Worm (Caenorhabditis elegans): Measurements from ENCODE around the gene bath-21.
"Not testable (repeated sequence)": the region's sequence is repeated elsewhere in the genome, so short reads cannot be mapped to it uniquely, and the experiment has no call there.

The bath-21 gene

DNA sequence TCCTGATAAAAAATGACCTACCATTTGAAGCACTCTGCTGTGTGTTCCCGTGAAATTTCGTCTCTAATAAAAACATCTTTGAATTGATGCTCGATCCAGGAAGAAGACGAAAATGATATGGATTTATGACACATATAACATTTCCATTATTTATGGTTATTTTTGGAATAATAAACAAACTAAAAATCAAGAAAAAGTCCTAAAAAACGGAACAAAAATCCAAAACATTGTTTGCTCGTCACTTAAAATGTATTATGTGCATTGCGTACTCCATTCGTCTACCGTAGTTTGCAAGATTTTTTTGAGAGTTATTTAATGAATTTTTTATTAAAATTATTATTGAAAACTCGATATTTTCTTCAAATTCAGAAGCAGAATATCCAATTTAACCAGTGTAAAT is 16.0 kb upstream of the bath-21 start, which contains the start of gene bath-20:
bath-20 (minus strand) TSS at position 101 of the 400 bp plus-strand sequence.
- TF ChIP-seq tab-1 (GFP tag; IDR thresholded peaks at IDR 0.05) = no peak
- no peak for TF ChIP-seq ztf-29 (GFP tag; IDR thresholded peaks at IDR 0.05)
- no peak for TF ChIP-seq klf-2 (GFP tag; conservative IDR thresholded peaks at IDR 0.05)
- no peak for TF ChIP-seq ref-1 (GFP tag; conservative IDR thresholded peaks at IDR 0.05)
- TF ChIP-seq flt-1 (GFP tag; IDR thresholded peaks at IDR 0.05) = no peak
- no peak for TF ChIP-seq ztf-23 (GFP tag; IDR thresholded peaks at IDR 0.05)
- TF ChIP-seq cog-1 (tag; optimal IDR thresholded peaks at IDR 0.05) = no peak
- TF ChIP-seq med-1 (GFP tag; optimal IDR thresholded peaks at IDR 0.05; ENCODE audit: insufficient read depth) = no peak
- TF ChIP-seq T22C8.4 (GFP tag; IDR thresholded peaks at IDR 0.05) = no peak

DNA sequence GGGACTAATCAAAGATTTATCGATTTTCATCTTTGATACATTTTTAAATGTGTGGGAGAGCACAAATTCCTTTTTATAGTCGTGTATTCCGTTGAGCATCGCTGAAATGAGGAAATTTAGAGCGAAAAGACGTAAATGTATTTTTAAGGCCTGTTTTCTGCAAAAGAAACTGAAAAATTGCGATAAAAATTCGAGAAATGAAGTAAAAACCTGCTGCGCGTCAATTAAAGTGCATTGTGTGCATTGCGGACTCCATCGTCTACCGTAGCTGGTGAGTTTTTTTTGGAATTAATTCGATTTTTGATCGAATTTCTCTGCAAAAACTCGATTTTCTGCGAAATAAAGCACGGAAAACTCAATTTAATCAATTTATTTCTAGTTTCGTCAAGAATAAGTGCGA is 12.9 kb upstream of the bath-21 start, which contains the start of gene bath-19:
bath-19 (minus strand) TSS at position 101 of the 400 bp plus-strand sequence.
- TF ChIP-seq med-1 (GFP tag; optimal IDR thresholded peaks at IDR 0.05; ENCODE audit: insufficient read depth) (no peak), ref-1 (GFP tag; conservative IDR thresholded peaks at IDR 0.05) (no peak), ztf-29 (GFP tag; IDR thresholded peaks at IDR 0.05) (no peak), cog-1 (tag; optimal IDR thresholded peaks at IDR 0.05) (no peak), klf-2 (GFP tag; conservative IDR thresholded peaks at IDR 0.05) (no peak), flt-1 (GFP tag; IDR thresholded peaks at IDR 0.05) (no peak), ztf-23 (GFP tag; IDR thresholded peaks at IDR 0.05) (no peak), tab-1 (GFP tag; IDR thresholded peaks at IDR 0.05) (no peak), T22C8.4 (GFP tag; IDR thresholded peaks at IDR 0.05) (no peak)

DNA sequence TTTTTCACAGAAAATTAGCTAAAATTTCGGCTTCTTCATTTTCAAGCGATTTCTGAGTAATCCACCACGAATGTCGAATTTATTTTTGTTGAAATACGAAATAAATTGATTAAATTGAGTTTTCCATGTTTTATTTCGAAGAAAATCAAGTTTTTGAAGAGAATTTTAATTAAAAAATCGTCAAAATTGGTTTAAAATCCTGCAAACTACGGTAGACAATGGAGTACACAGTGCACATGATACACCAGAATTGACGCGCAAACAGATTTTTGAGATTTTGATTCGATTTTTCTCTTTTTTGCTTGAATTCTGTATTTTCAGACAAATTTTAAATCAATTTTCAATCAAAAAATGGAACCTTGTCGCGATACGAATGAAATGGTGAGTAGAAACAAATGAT is 6.9 kb upstream of the bath-21 start, which contains the start of gene F59H6.14:
F59H6.14 (plus strand) TSS at position 301 of the 400 bp plus-strand sequence.
- TF ChIP-seq ztf-29 (GFP tag; IDR thresholded peaks at IDR 0.05) (no peak), cog-1 (tag; optimal IDR thresholded peaks at IDR 0.05) (no peak), flt-1 (GFP tag; IDR thresholded peaks at IDR 0.05) (no peak), med-1 (GFP tag; optimal IDR thresholded peaks at IDR 0.05; ENCODE audit: insufficient read depth) (no peak), tab-1 (GFP tag; IDR thresholded peaks at IDR 0.05) (no peak)

DNA sequence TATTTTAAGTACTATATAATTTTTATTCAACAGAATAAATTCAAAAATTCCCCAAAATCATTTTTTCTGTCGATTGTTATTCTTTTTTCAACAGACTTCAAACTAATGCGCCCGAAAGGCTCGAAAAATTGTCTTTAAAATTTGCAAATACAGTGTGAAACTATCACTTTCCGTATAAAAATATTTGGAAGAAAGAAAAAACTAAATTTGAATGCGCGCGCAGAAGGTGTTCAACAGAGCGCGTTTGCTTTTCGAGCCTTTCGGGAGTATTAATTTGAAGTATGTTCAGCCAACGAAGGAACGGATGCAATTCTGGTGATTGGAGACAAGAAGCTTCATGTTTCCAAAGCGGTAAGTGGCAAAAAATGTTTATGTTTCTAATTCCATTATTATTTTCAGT is 5.9 kb upstream of the bath-21 start, which contains the start of gene btb-4:
btb-4 (plus strand) TSS at position 35 of the 400 bp plus-strand sequence.
- TF ChIP-seq T22C8.4 (GFP tag; IDR thresholded peaks at IDR 0.05); med-1 (GFP tag; optimal IDR thresholded peaks at IDR 0.05; ENCODE audit: insufficient read depth); ztf-29 (GFP tag; IDR thresholded peaks at IDR 0.05): not testable (repeated sequence)

DNA sequence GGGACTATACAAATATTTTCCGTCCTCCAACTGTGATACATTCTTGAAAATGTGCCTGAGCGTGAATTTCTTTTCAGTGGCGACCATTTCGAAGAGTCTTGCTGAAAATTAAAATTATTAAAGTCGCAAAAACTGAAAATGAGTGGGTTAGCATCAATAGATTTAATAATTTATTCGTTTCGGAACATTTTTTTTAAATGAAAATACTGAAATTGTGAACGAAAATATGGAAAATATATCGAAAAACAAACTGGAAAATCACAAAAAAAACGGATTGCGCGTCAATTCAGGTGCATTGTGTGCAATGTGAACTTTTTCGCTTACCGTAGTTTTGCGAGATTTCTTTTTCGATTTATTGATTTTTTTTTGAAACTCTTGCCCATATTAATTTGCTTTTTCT is 5.4 kb upstream of the bath-21 start, which contains the start of gene bath-5:
bath-5 (minus strand) TSS at position 101 of the 400 bp plus-strand sequence.
- TF ChIP-seq ref-1 (GFP tag; conservative IDR thresholded peaks at IDR 0.05) (no peak), ztf-29 (GFP tag; IDR thresholded peaks at IDR 0.05) (no peak), tab-1 (GFP tag; IDR thresholded peaks at IDR 0.05) (no peak), klf-2 (GFP tag; conservative IDR thresholded peaks at IDR 0.05) (no peak), med-1 (GFP tag; optimal IDR thresholded peaks at IDR 0.05; ENCODE audit: insufficient read depth) (no peak), T22C8.4 (GFP tag; IDR thresholded peaks at IDR 0.05) (no peak), ztf-23 (GFP tag; IDR thresholded peaks at IDR 0.05) (no peak), cog-1 (tag; optimal IDR thresholded peaks at IDR 0.05) (no peak), flt-1 (GFP tag; IDR thresholded peaks at IDR 0.05) (no peak)

- TF ChIP-seq klf-2 (GFP tag; conservative IDR thresholded peaks at IDR 0.05) (no peak), flt-1 (GFP tag; IDR thresholded peaks at IDR 0.05) (no peak), ref-1 (GFP tag; conservative IDR thresholded peaks at IDR 0.05) (no peak), ztf-23 (GFP tag; IDR thresholded peaks at IDR 0.05) (no peak), T22C8.4 (GFP tag; IDR thresholded peaks at IDR 0.05) (no peak), med-1 (GFP tag; optimal IDR thresholded peaks at IDR 0.05; ENCODE audit: insufficient read depth) (no peak), cog-1 (tag; optimal IDR thresholded peaks at IDR 0.05) (no peak), ztf-29 (GFP tag; IDR thresholded peaks at IDR 0.05) (no peak), tab-1 (GFP tag; IDR thresholded peaks at IDR 0.05) (no peak)
Observed at ce11 chrII:2030367-2030766, 3.9 kb upstream of the bath-21 start, which contains the start of gene bath-3. Gene bath-3 (minus strand): TSS chrII:2030467.

- TF ChIP-seq ztf-23 (GFP tag; IDR thresholded peaks at IDR 0.05) (no peak), tab-1 (GFP tag; IDR thresholded peaks at IDR 0.05) (no peak), ref-1 (GFP tag; conservative IDR thresholded peaks at IDR 0.05) (no peak), ztf-29 (GFP tag; IDR thresholded peaks at IDR 0.05) (no peak), med-1 (GFP tag; optimal IDR thresholded peaks at IDR 0.05; ENCODE audit: insufficient read depth) (no peak), flt-1 (GFP tag; IDR thresholded peaks at IDR 0.05) (no peak), klf-2 (GFP tag; conservative IDR thresholded peaks at IDR 0.05) (no peak), cog-1 (tag; optimal IDR thresholded peaks at IDR 0.05) (no peak), T22C8.4 (GFP tag; IDR thresholded peaks at IDR 0.05) (no peak)
Observed at ce11 chrII:2028712-2029111, 2.3 kb upstream of the bath-21 start, which contains the start of gene bath-1. Gene bath-1 (minus strand): TSS chrII:2028812.

ce11 chrII:2023514-2023913 is 2.9 kb downstream of the bath-21 start, which contains the start of gene cya-2:
Gene cya-2 (minus strand): TSS chrII:2023614.
- TF ChIP-seq cog-1 (tag; optimal IDR thresholded peaks at IDR 0.05); med-1 (GFP tag; optimal IDR thresholded peaks at IDR 0.05; ENCODE audit: insufficient read depth); ztf-23 (GFP tag; IDR thresholded peaks at IDR 0.05): not testable (repeated sequence)

- TF ChIP-seq ztf-23 (GFP tag; IDR thresholded peaks at IDR 0.05) (no peak), T22C8.4 (GFP tag; IDR thresholded peaks at IDR 0.05) (peak; percentile 37; the same call in 1 of the 2 replicates)
Observed at ce11 chrII:2013856-2014255, 12.6 kb downstream of the bath-21 start.

- TF ChIP-seq med-1 (GFP tag; optimal IDR thresholded peaks at IDR 0.05; ENCODE audit: insufficient read depth) (no peak), ref-1 (GFP tag; conservative IDR thresholded peaks at IDR 0.05) (no peak), ztf-29 (GFP tag; IDR thresholded peaks at IDR 0.05) (no peak), ztf-23 (GFP tag; IDR thresholded peaks at IDR 0.05) (no peak), flt-1 (GFP tag; IDR thresholded peaks at IDR 0.05) (no peak), T22C8.4 (GFP tag; IDR thresholded peaks at IDR 0.05) (no peak), cog-1 (tag; optimal IDR thresholded peaks at IDR 0.05) (no peak), tab-1 (GFP tag; IDR thresholded peaks at IDR 0.05) (no peak), klf-2 (GFP tag; conservative IDR thresholded peaks at IDR 0.05) (no peak)
Observed at ce11 chrII:2012698-2013097, 13.7 kb downstream of the bath-21 start, which contains the start of gene F59H6.15. Gene F59H6.15 (plus strand): TSS chrII:2012998.
